Worm (Caenorhabditis elegans) whole organism, young adult: Measurements from ENCODE around the gene cex-1.

Source experiments
- C06A6.2 ChIP-seq: fragments of 200-800 bp; sonication (Bioruptor generic); conservative IDR thresholded peaks from 2 replicates; pipeline ENCODE4 v1.3.6; 2022; ENCODE audit warnings: missing genetic modification characterization, missing compliant biosample characterization
- D2030.7 ChIP-seq: fragments of 200-800 bp; sonication (Bioruptor generic); IDR thresholded peaks from 2 replicates; pipeline ENCODE4 v1.3.6; 2022; ENCODE audit warnings: missing genetic modification reagents, missing genetic modification characterization, missing compliant biosample characterization
- F22D6.2 ChIP-seq: sonication (generic microtip); optimal IDR thresholded peaks from 2 replicates; lab custom pipeline; 2016; ENCODE audit warnings: mild to moderate bottlenecking, missing genetic modification characterization, missing compliant biosample characterization
- F23B12.7 ChIP-seq: sonication (generic microtip); optimal IDR thresholded peaks from 2 replicates; lab custom pipeline; 2017; ENCODE audit warnings: missing genetic modification characterization, mild to moderate bottlenecking, missing compliant biosample characterization, antibody characterized with exemption, moderate library complexity; ENCODE audit not compliant: insufficient read depth
- F33H1.4 ChIP-seq: fragments of 200-800 bp; sonication (Bioruptor generic); IDR thresholded peaks from 2 replicates; pipeline ENCODE4 v1.3.6; 2022; ENCODE audit warnings: missing genetic modification reagents, missing genetic modification characterization, missing compliant biosample characterization
- F37B4.10 ChIP-seq: fragments of 200-800 bp; sonication (Bioruptor generic); IDR thresholded peaks from 2 replicates; pipeline ENCODE4 v1.3.6; 2022; ENCODE audit warnings: missing genetic modification characterization, missing compliant biosample characterization
- F49E8.2 ChIP-seq: sonication (generic microtip); optimal IDR thresholded peaks from 3 replicates; lab custom pipeline; 2017; ENCODE audit warnings: missing genetic modification characterization, mild to moderate bottlenecking, missing compliant biosample characterization, antibody characterized with exemption, moderate library complexity; ENCODE audit not compliant: insufficient read depth
- F52B5.7 ChIP-seq: sonication (generic microtip); optimal IDR thresholded peaks from 2 replicates; lab custom pipeline; 2016; ENCODE audit warnings: mild to moderate bottlenecking, missing genetic modification characterization, missing compliant biosample characterization
- K11D2.4 ChIP-seq: fragments of 200-800 bp; sonication (Bioruptor generic); IDR thresholded peaks from 2 replicates; pipeline ENCODE4 v1.3.6; 2022; ENCODE audit warnings: missing genetic modification reagents, missing genetic modification characterization, missing compliant biosample characterization
- Y95B8A.8 ChIP-seq: fragments of 200-800 bp; sonication (Bioruptor generic); IDR thresholded peaks from 2 replicates; pipeline ENCODE4 v1.3.6; 2022; ENCODE audit warnings: missing genetic modification reagents, missing genetic modification characterization, missing compliant biosample characterization
- attf-5 ChIP-seq: fragments of 200-800 bp; sonication (Bioruptor generic); optimal IDR thresholded peaks from 2 replicates; lab custom pipeline; 2018; ENCODE audit warnings: mild to moderate bottlenecking, missing genetic modification characterization, missing compliant biosample characterization
- attf-6 ChIP-seq: fragments of 200-800 bp; sonication (Bioruptor generic); IDR thresholded peaks from 2 replicates; pipeline ENCODE4 v1.3.6; 2022; ENCODE audit warnings: missing genetic modification reagents, missing genetic modification characterization, missing compliant biosample characterization
- cebp-2 ChIP-seq: fragments of 200-800 bp; sonication (Bioruptor generic); IDR thresholded peaks from 2 replicates; pipeline ENCODE4 v1.3.6; 2022; ENCODE audit warnings: missing genetic modification characterization, missing compliant biosample characterization
- ceh-27 ChIP-seq: fragments of 200-800 bp; sonication (Bioruptor generic); optimal IDR thresholded peaks from 2 replicates; lab custom pipeline; 2018; ENCODE audit warnings: mild to moderate bottlenecking, missing genetic modification characterization, moderate library complexity, missing compliant biosample characterization
- dpl-1 ChIP-seq: fragments of 150-350 bp; optimal IDR thresholded peaks from 2 replicates; lab custom pipeline; 2014; ENCODE audit warnings: missing biosample characterization, missing genetic modification reagents, missing genetic modification characterization
- efl-1 ChIP-seq: fragments of 150-350 bp; optimal IDR thresholded peaks from 2 replicates; lab custom pipeline; 2014; ENCODE audit warnings: missing biosample characterization, missing genetic modification reagents, missing genetic modification characterization
- fkh-3 ChIP-seq: sonication (generic microtip); optimal IDR thresholded peaks from 2 replicates; lab custom pipeline; 2016; ENCODE audit warnings: mild to moderate bottlenecking, missing genetic modification characterization, missing compliant biosample characterization
- gei-17 ChIP-seq: fragments of 200-800 bp; sonication (Bioruptor generic); optimal IDR thresholded peaks from 2 replicates; lab custom pipeline; 2018; ENCODE audit warnings: mild to moderate bottlenecking, missing genetic modification characterization, missing compliant biosample characterization
- him-1 ChIP-seq: sonication (generic microtip); optimal IDR thresholded peaks from 2 replicates; lab custom pipeline; 2016; ENCODE audit warnings: missing genotype, missing genetic modification reagents, missing genetic modification characterization, missing compliant biosample characterization
- lag-1 ChIP-seq: fragments of 200-800 bp; sonication (Bioruptor generic); IDR thresholded peaks from 2 replicates; pipeline ENCODE4 v1.3.6; 2022; ENCODE audit warnings: missing genetic modification reagents, missing genetic modification characterization, missing compliant biosample characterization
- lin-35 ChIP-seq, 3 experiments: fragments of 150-350 bp in 2 of 3; sonication (generic microtip) in 1 of 3; optimal IDR thresholded peaks; 2 replicates each; lab custom pipeline; 2014 to 2018; ENCODE audit warnings: missing biosample characterization in 3 of 3, missing genetic modification characterization in 3 of 3, missing genetic modification reagents in 3 of 3
- lin-54 ChIP-seq: fragments of 200-800 bp; sonication (Bioruptor generic); optimal IDR thresholded peaks from 2 replicates; lab custom pipeline; 2018; ENCODE audit warnings: mild to moderate bottlenecking, missing genetic modification characterization, missing compliant biosample characterization
- lsl-1 ChIP-seq: fragments of 200-800 bp; sonication (Bioruptor generic); optimal IDR thresholded peaks from 2 replicates; lab custom pipeline; 2018; ENCODE audit warnings: mild to moderate bottlenecking, missing genetic modification characterization, moderate library complexity, missing compliant biosample characterization
- madf-6 ChIP-seq: fragments of 200-800 bp; sonication (Bioruptor generic); IDR thresholded peaks from 2 replicates; pipeline ENCODE4 v1.3.6; 2022; ENCODE audit warnings: missing genetic modification reagents, missing genetic modification characterization, missing compliant biosample characterization
- madf-8 ChIP-seq: fragments of 200-800 bp; sonication (Bioruptor generic); conservative IDR thresholded peaks from 2 replicates; pipeline ENCODE4 v1.3.6; 2022; ENCODE audit warnings: missing genetic modification reagents, missing genetic modification characterization, missing compliant biosample characterization
- mel-28 ChIP-seq: sonication (generic microtip); optimal IDR thresholded peaks from 2 replicates; lab custom pipeline; 2016; ENCODE audit warnings: borderline replicate concordance, mild to moderate bottlenecking, missing genetic modification characterization, missing compliant biosample characterization
- mes-4 ChIP-seq: sonication (generic microtip); optimal IDR thresholded peaks from 2 replicates; lab custom pipeline; 2016; ENCODE audit warnings: missing genotype, missing genetic modification characterization, missing compliant biosample characterization
- pbrm-1 ChIP-seq: fragments of 200-800 bp; sonication (Bioruptor generic); IDR thresholded peaks from 2 replicates; pipeline ENCODE4 v1.3.6; 2022; ENCODE audit warnings: missing genetic modification reagents, missing genetic modification characterization, missing compliant biosample characterization
- rcor-1 ChIP-seq: fragments of 200-800 bp; sonication (Bioruptor generic); IDR thresholded peaks from 2 replicates; pipeline ENCODE4 v1.3.6; 2022; ENCODE audit warnings: missing genetic modification reagents, missing genetic modification characterization, missing compliant biosample characterization
- snpc-1.1 ChIP-seq: sonication (generic microtip); optimal IDR thresholded peaks from 2 replicates; lab custom pipeline; 2017; ENCODE audit warnings: missing genetic modification characterization, mild to moderate bottlenecking, missing compliant biosample characterization, antibody characterized with exemption, moderate library complexity, missing genotype, missing genetic modification reagents; ENCODE audit not compliant: insufficient read depth
- snpc-1.3 ChIP-seq: sonication (generic microtip); optimal IDR thresholded peaks from 2 replicates; lab custom pipeline; 2017; ENCODE audit warnings: missing genetic modification characterization, mild to moderate bottlenecking, missing compliant biosample characterization, antibody characterized with exemption, moderate library complexity, missing genotype, missing genetic modification reagents; ENCODE audit not compliant: insufficient read depth
- snpc-3.4 ChIP-seq: sonication (generic microtip); optimal IDR thresholded peaks from 2 replicates; lab custom pipeline; 2017; ENCODE audit warnings: missing genetic modification characterization, mild to moderate bottlenecking, missing compliant biosample characterization, antibody characterized with exemption, moderate library complexity, missing genotype, missing genetic modification reagents
- tlf-1 ChIP-seq: fragments of 200-800 bp; sonication (Bioruptor generic); optimal IDR thresholded peaks from 2 replicates; lab custom pipeline; 2018; ENCODE audit warnings: mild to moderate bottlenecking, missing genetic modification characterization, missing compliant biosample characterization
- xnd-1 ChIP-seq: sonication (generic microtip); optimal IDR thresholded peaks from 2 replicates; lab custom pipeline; 2016; ENCODE audit warnings: missing genotype, missing genetic modification reagents, missing genetic modification characterization, missing compliant biosample characterization
- ztf-18 ChIP-seq: sonication (generic microtip); optimal IDR thresholded peaks from 2 replicates; lab custom pipeline; 2016; ENCODE audit warnings: missing genotype, mild to moderate bottlenecking, missing genetic modification characterization, missing compliant biosample characterization
- ztf-22 ChIP-seq: fragments of 200-800 bp; sonication (Bioruptor generic); optimal IDR thresholded peaks from 2 replicates; lab custom pipeline; 2018; ENCODE audit warnings: mild to moderate bottlenecking, missing genetic modification characterization, moderate library complexity, missing compliant biosample characterization
- ztf-25 ChIP-seq: fragments of 200-800 bp; sonication (Bioruptor generic); IDR thresholded peaks from 2 replicates; pipeline ENCODE4 v1.3.6; 2022; ENCODE audit warnings: missing genetic modification reagents, missing genetic modification characterization, missing compliant biosample characterization

cex-1 gene

ce11 chrII:5451278-5451677, 3.8 kb downstream of the cex-1 start:
- TF ChIP-seq ztf-25 (no peak), xnd-1 (tag; lab: Kevin White, UChicago) (no peak), attf-5 (GFP tag; lab: Kevin White, UChicago) (no peak), gei-17 (GFP tag; lab: Kevin White, UChicago) (no peak), Y95B8A.8 (no peak), F37B4.10 (GFP tag; lab: Robert Waterston, UW) (no peak), C06A6.2 (GFP tag; lab: Robert Waterston, UW) (no peak), lag-1 (GFP tag; lab: Robert Waterston, UW) (no peak), mes-4 (tag; lab: Kevin White, UChicago) (no peak)

- TF ChIP-seq cebp-2 (GFP tag; lab: Robert Waterston, UW) = no peak
- TF ChIP-seq pbrm-1 (GFP tag; lab: Robert Waterston, UW) = no peak
- TF ChIP-seq, all 124 proteins: peak for 0
Measured at ce11 chrII:5453547-5453946, 6.1 kb downstream of the cex-1 start, which contains the start of gene dhs-5. Gene dhs-5, plus strand, starts transcription at chrII:5453847.

ce11 chrII:5455650-5456355, 8.3 kb downstream of the cex-1 start, which contains the start of gene daz-1:
Gene daz-1, plus strand, starts transcription at chrII:5456305.
- TF ChIP-seq snpc-1.1 (no peak), lsl-1 (peak; percentile 93), tlf-1 (peak; percentile 13), attf-5 (GFP tag; lab: Kevin White, UChicago) (no peak), ceh-27 (GFP tag; lab: Kevin White, UChicago) (no peak), F52B5.7 (no peak), F49E8.2 (peak; percentile 40), F33H1.4 (GFP tag; lab: Robert Waterston, UW) (peak; percentile 70), ztf-18 (tag; lab: Kevin White, UChicago) (no peak), snpc-1.3 (tag; lab: Kevin White, UChicago) (peak; percentile 76), mes-4 (tag; lab: Kevin White, UChicago) (no peak), K11D2.4 (GFP tag; lab: Robert Waterston, UW) (no peak), him-1 (tag; lab: Kevin White, UChicago) (peak; percentile 53), madf-8 (peak; percentile 68), lin-54 (GFP tag; lab: Kevin White, UChicago) (peak; percentile 93), snpc-3.4 (tag; lab: Kevin White, UChicago) (peak; percentile 41), xnd-1 (tag; lab: Kevin White, UChicago) (peak; percentile 68), mel-28 (tag; lab: Kevin White, UChicago) (no peak), F22D6.2 (tag; lab: Kevin White, UChicago) (no peak), attf-6 (GFP tag; lab: Robert Waterston, UW) (no peak), efl-1 (GFP tag; lab: Kevin White, UChicago) (peak; percentile 95), rcor-1 (peak; percentile 46; the same call in 1 of the 2 replicates), dpl-1 (peak; percentile 81), F23B12.7 (peak; percentile 3), lin-35 (GFP tag; optimal IDR thresholded peaks at IDR 0.05; lab: Kevin White, UChicago) (peak in 2 of 3 experiments; percentile 34 to 52), fkh-3 (tag; lab: Kevin White, UChicago) (no peak), D2030.7 (GFP tag; lab: Robert Waterston, UW) (peak; percentile 44), ztf-22 (GFP tag; lab: Kevin White, UChicago) (no peak), madf-6 (peak; percentile 87)
